Worm (Caenorhabditis elegans): ENCODE results near the gene hpl-1.

ce11 chrX:13290531-13290930, 45.3 kb downstream of the hpl-1 start, which contains the start of gene R04D3.3:
- TF ChIP-seq elt-2 (tag; optimal IDR thresholded peaks at IDR 0.05) = no peak
- no peak for TF ChIP-seq tbx-2 (tag; optimal IDR thresholded peaks at IDR 0.05)
- TF ChIP-seq daf-12 (tag; optimal IDR thresholded peaks at IDR 0.05) = no peak
- no peak for TF ChIP-seq ZK546.5 (tag; optimal IDR thresholded peaks at IDR 0.05)
- TF ChIP-seq snpc-4 (tag; optimal IDR thresholded peaks at IDR 0.05) = no peak
- no peak for TF ChIP-seq pqm-1 (tag; optimal IDR thresholded peaks at IDR 0.05)
- no peak for TF ChIP-seq mml-1 (tag; optimal IDR thresholded peaks at IDR 0.05)
- no peak for TF ChIP-seq unc-39 (tag; optimal IDR thresholded peaks at IDR 0.05)
- TF ChIP-seq nhr-23 (tag; optimal IDR thresholded peaks at IDR 0.05) = no peak
- no peak for TF ChIP-seq sea-2 (GFP tag; optimal IDR thresholded peaks at IDR 0.05)
- TF ChIP-seq nhr-12 (tag; optimal IDR thresholded peaks at IDR 0.05) = no peak
- TF ChIP-seq ceh-82 (tag; optimal IDR thresholded peaks at IDR 0.05) = no peak
